Fruit fly (Drosophila melanogaster): ENCODE results near the gene bchs.
A peak's percentile ranks its signal among the peaks of the same experiment; 100 is the strongest.

The bchs gene

DNA sequence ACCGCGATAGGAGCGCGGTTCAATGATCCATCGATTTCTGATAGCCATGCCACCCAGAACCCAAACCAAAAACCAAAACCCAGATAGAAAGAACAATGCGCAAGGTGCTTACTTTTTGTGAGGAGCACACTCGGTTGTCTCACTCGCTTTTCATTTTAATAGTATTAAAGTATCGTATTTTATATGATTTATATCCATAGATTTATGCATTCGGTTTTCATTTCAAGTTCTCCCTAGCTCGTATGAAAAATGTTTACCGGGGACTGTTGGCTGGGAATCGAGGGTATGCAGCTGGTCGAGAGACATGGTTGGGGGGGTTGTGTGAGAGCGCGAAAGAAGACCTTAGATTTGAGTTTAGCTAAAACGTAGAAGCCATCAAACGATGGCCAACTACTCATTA, 65.0 kb downstream of the bchs start (continued):
- TF ChIP-seq CG17359 (tag; optimal IDR thresholded peaks at IDR 0.05) (peak; percentile 24), Poxn (GFP tag; IDR thresholded peaks at IDR 0.05) (no peak), wdn (GFP tag; IDR thresholded peaks at IDR 0.05) (0 out of 2 replicates have a peak, but pooled peaks have one; percentile 32), Dp (GFP tag; optimal IDR thresholded peaks at IDR 0.05) (no peak), Lhr (GFP tag; optimal IDR thresholded peaks at IDR 0.05) (no peak), CG3163 (GFP tag; optimal IDR thresholded peaks at IDR 0.05) (no peak), CG1602 (GFP tag; optimal IDR thresholded peaks at IDR 0.05) (no peak), MTF-1 (GFP tag; optimal IDR thresholded peaks at IDR 0.05; ENCODE audit: borderline replicate concordance) (no peak), sens (GFP tag) (peak; percentile 83), emc (GFP tag; optimal IDR thresholded peaks at IDR 0.05) (no peak), Nf-YC (tag; optimal IDR thresholded peaks at IDR 0.05) (no peak), CG8089 (GFP tag; optimal IDR thresholded peaks at IDR 0.05) (no peak), CG10462 (GFP tag; optimal IDR thresholded peaks at IDR 0.05) (no peak), stc (GFP tag; IDR thresholded peaks at IDR 0.05) (no peak), CG8765 (GFP tag; IDR thresholded peaks at IDR 0.05) (no peak), mirr (GFP tag; optimal IDR thresholded peaks at IDR 0.05) (no peak), BtbVII (GFP tag; optimal IDR thresholded peaks at IDR 0.05) (no peak), hth (optimal IDR thresholded peaks at IDR 0.05) (no peak), CG18476 (GFP tag; optimal IDR thresholded peaks at IDR 0.05) (peak; percentile 12), MESR4 (GFP tag; optimal IDR thresholded peaks at IDR 0.05) (no peak), CG7372 (GFP tag; IDR thresholded peaks at IDR 0.05) (peak; percentile 33; the same call in 1 of the 2 replicates), Ptx1 (GFP tag; IDR thresholded peaks at IDR 0.05) (peak; percentile 78), CG2199 (GFP tag; IDR thresholded peaks at IDR 0.05) (no peak), CG5180 (GFP tag; optimal IDR thresholded peaks at IDR 0.05) (no peak), CG11695 (GFP tag; IDR thresholded peaks at IDR 0.05) (peak; percentile 40; the same call in 2 of the 3 replicates), CG14441 (GFP tag; IDR thresholded peaks at IDR 0.05) (peak; percentile 45; the same call in 1 of the 2 replicates), Ravus (GFP tag; IDR thresholded peaks at IDR 0.05) (no peak), Dll (GFP tag; IDR thresholded peaks at IDR 0.05; ENCODE audit: partially characterized antibody) (no peak), NFAT (GFP tag; IDR thresholded peaks at IDR 0.05) (no peak), tx (GFP tag; optimal IDR thresholded peaks at IDR 0.05) (no peak), Awh (GFP tag; IDR thresholded peaks at IDR 0.05) (no peak), esg (GFP tag; conservative IDR thresholded peaks at IDR 0.05) (no peak; the same call in 1 of the 2 replicates), unc-4 (GFP tag; IDR thresholded peaks at IDR 0.05; ENCODE audit: partially characterized antibody) (no peak), grn (GFP tag; optimal IDR thresholded peaks at IDR 0.05) (no peak), Nf-YA (GFP tag; IDR thresholded peaks at IDR 0.05) (no peak), Hr3 (GFP tag; optimal IDR thresholded peaks at IDR 0.05) (no peak), fd102C (GFP tag; optimal IDR thresholded peaks at IDR 0.05) (no peak), NfI (GFP tag; optimal IDR thresholded peaks at IDR 0.05) (peak; percentile 47), jigr1 (GFP tag; IDR thresholded peaks at IDR 0.05) (no peak), jing (GFP tag; optimal IDR thresholded peaks at IDR 0.05) (no peak), CG10321 (GFP tag; IDR thresholded peaks at IDR 0.05) (no peak), sna (GFP tag; IDR thresholded peaks at IDR 0.05; ENCODE audit: partially characterized antibody) (no peak), CG2712 (tag; optimal IDR thresholded peaks at IDR 0.05) (peak; percentile 15), fd3F (GFP tag; optimal IDR thresholded peaks at IDR 0.05) (peak; percentile 42), H15 (GFP tag; IDR thresholded peaks at IDR 0.05) (peak; percentile 36; the same call in 1 of the 3 replicates), ken (GFP tag; IDR thresholded peaks at IDR 0.05) (peak; percentile 63; the same call in 1 of the 3 replicates), Oli (tag; optimal IDR thresholded peaks at IDR 0.05) (peak; percentile 37), Spps (tag; optimal IDR thresholded peaks at IDR 0.05) (no peak), CG31365 (tag; optimal IDR thresholded peaks at IDR 0.05) (no peak), pan (optimal IDR thresholded peaks at IDR 0.05) (no peak), pan (GFP tag; optimal IDR thresholded peaks at IDR 0.05 in 1 of 2, IDR thresholded peaks at IDR 0.05 in 1 of 2) (peak in 1 of 2 experiments; percentile 17), gcm2 (GFP tag; optimal IDR thresholded peaks at IDR 0.05) (no peak)
